Fruit fly (Drosophila melanogaster): Measurements from ENCODE around the gene CG6999.

The CG6999 gene

DNA sequence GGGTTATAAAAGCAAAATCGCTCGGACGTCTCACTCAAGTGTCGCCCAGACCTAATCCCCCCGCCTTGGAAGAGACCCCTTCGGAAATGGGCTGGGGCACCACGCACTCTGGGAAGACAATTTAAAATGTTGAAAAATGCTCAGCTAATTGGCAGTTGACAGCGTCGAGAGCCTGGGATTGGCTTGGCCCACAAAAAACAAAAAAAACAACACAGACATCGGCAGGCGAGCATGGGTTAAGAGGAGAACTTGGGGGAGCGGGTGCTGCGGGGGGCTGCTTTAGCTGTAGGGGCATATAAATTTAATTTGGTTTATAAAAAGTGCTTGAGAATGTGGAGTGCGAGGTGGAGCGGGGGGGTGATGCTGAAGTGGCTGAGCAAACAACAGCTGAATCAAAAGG lies 34.3 kb downstream of the CG6999 start (continued):
- TF ChIP-seq CG14014 (GFP tag; IDR thresholded peaks at IDR 0.05): 0 out of 2 replicates have a peak, but pooled peaks have one; percentile 7
- TF ChIP-seq CG5180 (GFP tag; optimal IDR thresholded peaks at IDR 0.05): peak; percentile 47
- TF ChIP-seq unc-4 (GFP tag; IDR thresholded peaks at IDR 0.05; ENCODE audit: partially characterized antibody): no peak
- TF ChIP-seq Dp (GFP tag; optimal IDR thresholded peaks at IDR 0.05): no peak
- TF ChIP-seq chif (GFP tag; optimal IDR thresholded peaks at IDR 0.05): no peak
- TF ChIP-seq CG2889 (GFP tag; IDR thresholded peaks at IDR 0.05): no peak
- no peak for TF ChIP-seq CG6254 (GFP tag; optimal IDR thresholded peaks at IDR 0.05)
- peak; percentile 51 for TF ChIP-seq CG12769 (tag; optimal IDR thresholded peaks at IDR 0.05)
- no peak for TF ChIP-seq CG31441 (GFP tag; IDR thresholded peaks at IDR 0.05)
- peak; percentile 10 for TF ChIP-seq lab (GFP tag; optimal IDR thresholded peaks at IDR 0.05)
- 0 out of 2 replicates have a peak, but pooled peaks have one; percentile 4 for TF ChIP-seq Xrp1 (GFP tag; IDR thresholded peaks at IDR 0.05)
- TF ChIP-seq sob (GFP tag; IDR thresholded peaks at IDR 0.05): 0 out of 2 replicates have a peak, but pooled peaks have one; percentile 8
- TF ChIP-seq bsh (GFP tag; optimal IDR thresholded peaks at IDR 0.05): no peak

DNA sequence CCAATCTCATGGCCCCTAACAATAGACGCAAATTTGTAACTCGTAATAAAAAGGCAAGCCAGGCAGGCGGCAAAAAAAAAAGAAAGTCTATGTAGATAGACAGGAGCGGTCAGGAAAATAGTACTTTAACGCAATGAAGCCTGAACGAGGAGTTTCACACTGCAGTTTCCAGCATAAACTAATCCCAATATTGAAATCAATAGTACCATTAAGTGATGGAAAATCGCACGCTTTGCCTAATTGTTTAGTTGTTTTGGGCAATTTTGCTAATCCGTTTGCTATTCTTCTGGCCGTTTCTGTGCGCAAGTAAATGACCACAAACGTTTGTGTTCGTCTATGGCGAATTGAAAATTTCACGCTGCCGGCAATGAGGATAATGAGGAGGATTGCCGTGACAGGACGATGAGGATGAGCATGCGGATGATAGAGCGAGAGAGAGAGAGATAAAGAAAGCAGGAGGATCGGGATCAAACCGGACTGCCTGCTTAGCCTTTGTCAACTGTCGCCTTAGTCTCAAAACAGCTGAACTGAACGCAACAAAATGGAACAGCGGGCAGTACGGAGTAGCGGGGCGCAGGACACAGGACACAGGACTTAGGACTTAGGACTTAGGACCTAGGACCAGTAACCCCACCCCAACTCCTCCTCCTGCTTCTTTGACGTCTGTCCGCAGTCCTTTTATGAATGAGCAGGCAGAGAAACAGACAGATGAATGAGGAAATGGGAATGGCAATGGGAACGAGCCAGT lies 39.3 kb downstream of the CG6999 start:
- TF ChIP-seq CG6689 (GFP tag; IDR thresholded peaks at IDR 0.05) (peak; percentile 38), peb (GFP tag; IDR thresholded peaks at IDR 0.05) (no peak), CG1603 (tag; optimal IDR thresholded peaks at IDR 0.05) (peak; percentile 45), Eip74EF (GFP tag; optimal IDR thresholded peaks at IDR 0.05) (no peak), chinmo (GFP tag; IDR thresholded peaks at IDR 0.05; ENCODE audit: partially characterized antibody) (no peak), tll (GFP tag; optimal IDR thresholded peaks at IDR 0.05) (peak in 1 of 2 experiments; percentile 54), nerfin-1 (tag; optimal IDR thresholded peaks at IDR 0.05) (peak; percentile 13), emc (GFP tag; optimal IDR thresholded peaks at IDR 0.05) (no peak), gem (tag; optimal IDR thresholded peaks at IDR 0.05) (peak; percentile 49), bsh (GFP tag; optimal IDR thresholded peaks at IDR 0.05) (peak in 1 of 2 experiments; percentile 20), h (optimal IDR thresholded peaks at IDR 0.05) (no peak), CG17359 (tag; optimal IDR thresholded peaks at IDR 0.05) (peak; percentile 17), Ptx1 (GFP tag; IDR thresholded peaks at IDR 0.05) (peak; percentile 38; the same call in 1 of the 2 replicates), bab2 (GFP tag; optimal IDR thresholded peaks at IDR 0.05) (peak; percentile 7), pho (GFP tag; optimal IDR thresholded peaks at IDR 0.05) (no peak), esg (GFP tag; conservative IDR thresholded peaks at IDR 0.05) (0 out of 2 replicates have a peak, but pooled peaks have one; percentile 12), unpg (GFP tag; optimal IDR thresholded peaks at IDR 0.05) (peak; percentile 23), twi (tag; optimal IDR thresholded peaks at IDR 0.05) (peak; percentile 33), CG11695 (GFP tag; IDR thresholded peaks at IDR 0.05) (0 out of 3 replicates have a peak, but pooled peaks have one; percentile 31), Atf3 (GFP tag; optimal IDR thresholded peaks at IDR 0.05) (no peak), Pdp1 (GFP tag; optimal IDR thresholded peaks at IDR 0.05) (peak in 1 of 2 experiments; percentile 18), Xbp1 (GFP tag; optimal IDR thresholded peaks at IDR 0.05) (peak; percentile 2), Doc3 (GFP tag; IDR thresholded peaks at IDR 0.05; ENCODE audit: partially characterized antibody) (0 out of 3 replicates have a peak, but pooled peaks have one; percentile 18), CG7839 (tag; optimal IDR thresholded peaks at IDR 0.05) (peak; percentile 40), Oaz (GFP tag; IDR thresholded peaks at IDR 0.05) (0 out of 2 replicates have a peak, but pooled peaks have one; percentile 16), sens (GFP tag) (peak; percentile 67), prd (optimal IDR thresholded peaks at IDR 0.05) (no peak), prd (GFP tag; IDR thresholded peaks at IDR 0.05) (peak; percentile 64; the same call in 2 of the 3 replicates), Meics (GFP tag; optimal IDR thresholded peaks at IDR 0.05) (peak; percentile 12), kni (GFP tag; optimal IDR thresholded peaks at IDR 0.05) (peak; percentile 60), CG2678 (tag; optimal IDR thresholded peaks at IDR 0.05) (peak; percentile 37), Blimp-1 (GFP tag; optimal IDR thresholded peaks at IDR 0.05) (peak; percentile 9), exex (tag; optimal IDR thresholded peaks at IDR 0.05) (no peak), bcd (GFP tag; optimal IDR thresholded peaks at IDR 0.05) (peak; percentile 17)

Data from whole organism, embryonic.